Fruit fly (Drosophila melanogaster) whole organism, embryonic: Measurements from ENCODE around the gene CG10730.

Source experiments
- Adf1 ChIP-seq: fragments of 200-800 bp; sonication (Bioruptor generic); IDR thresholded peaks from 2 replicates; pipeline ENCODE4 v1.3.6; 2022; ENCODE audit warnings: missing biosample characterization, missing genetic modification characterization
- Asciz ChIP-seq: fragments of 200-800 bp; sonication (Bioruptor generic); optimal IDR thresholded peaks from 2 replicates; lab custom pipeline; 2017; ENCODE audit warnings: missing biosample characterization, mild to moderate bottlenecking, missing genetic modification characterization, missing genetic modification reagents
- CG10267 ChIP-seq: fragments of 200-800 bp; sonication (Bioruptor generic); optimal IDR thresholded peaks from 2 replicates; lab custom pipeline; 2018; ENCODE audit warnings: missing biosample characterization, mild to moderate bottlenecking, missing genetic modification characterization, moderate library complexity
- CG13424 ChIP-seq: fragments of 200-800 bp; sonication (Bioruptor generic); optimal IDR thresholded peaks from 2 replicates; lab custom pipeline; 2019; ENCODE audit warnings: missing biosample characterization, mild to moderate bottlenecking, missing genetic modification characterization, moderate library complexity
- CG14014 ChIP-seq: fragments of 200-800 bp; sonication (Bioruptor generic); IDR thresholded peaks from 2 replicates; pipeline ENCODE4 v1.3.6; 2022; ENCODE audit warnings: missing biosample characterization, missing genetic modification characterization
- CG15269 ChIP-seq: fragments of 200-800 bp; sonication (Bioruptor generic); optimal IDR thresholded peaks from 2 replicates; lab custom pipeline; 2018; ENCODE audit warnings: missing biosample characterization, mild to moderate bottlenecking, missing genetic modification characterization, moderate library complexity
- CG17802 ChIP-seq: fragments of 200-800 bp; sonication (Bioruptor generic); optimal IDR thresholded peaks from 2 replicates; lab custom pipeline; 2018; ENCODE audit warnings: missing biosample characterization, mild to moderate bottlenecking, missing genetic modification characterization, moderate library complexity
- CG2678 ChIP-seq: fragments of 200-800 bp; sonication (Bioruptor generic); optimal IDR thresholded peaks from 3 replicates; lab custom pipeline; 2019; ENCODE audit warnings: missing biosample characterization, mild to moderate bottlenecking, missing genetic modification characterization, moderate library complexity
- CG2712 ChIP-seq: fragments of 200-800 bp; optimal IDR thresholded peaks from 3 replicates; lab custom pipeline; 2019; ENCODE audit warnings: missing biosample characterization, mild to moderate bottlenecking, missing genetic modification characterization, moderate library complexity
- CG33213 ChIP-seq: fragments of 200-800 bp; sonication (Bioruptor generic); optimal IDR thresholded peaks from 3 replicates; lab custom pipeline; 2016; ENCODE audit warnings: missing biosample characterization, missing genetic modification characterization
- CG33557 ChIP-seq: fragments of 200-800 bp; sonication (Bioruptor generic); optimal IDR thresholded peaks from 2 replicates; lab custom pipeline; 2019; ENCODE audit warnings: missing biosample characterization, mild to moderate bottlenecking, missing genetic modification characterization, moderate library complexity
- CG3995 ChIP-seq: fragments of 200-800 bp; sonication (Bioruptor generic); optimal IDR thresholded peaks from 3 replicates; lab custom pipeline; 2016; ENCODE audit warnings: missing biosample characterization, missing genetic modification characterization
- CG5953 ChIP-seq: fragments of 200-800 bp; sonication (Bioruptor generic); IDR thresholded peaks from 2 replicates; pipeline ENCODE4 v1.3.6; 2022; ENCODE audit warnings: missing biosample characterization, missing genetic modification characterization
- CG6813 ChIP-seq: fragments of 200-800 bp; sonication (Bioruptor generic); optimal IDR thresholded peaks from 2 replicates; lab custom pipeline; 2017; ENCODE audit warnings: missing biosample characterization, missing genetic modification characterization, mild to moderate bottlenecking, moderate library complexity, missing genetic modification reagents
- CG7271 ChIP-seq: fragments of 200-800 bp; sonication (Bioruptor generic); optimal IDR thresholded peaks from 2 replicates; lab custom pipeline; 2018; ENCODE audit warnings: missing biosample characterization, mild to moderate bottlenecking, missing genetic modification characterization, moderate library complexity
- CG7372 ChIP-seq: fragments of 200-800 bp; sonication (Bioruptor generic); IDR thresholded peaks from 2 replicates; pipeline ENCODE4 v1.3.6; 2022; ENCODE audit warnings: missing biosample characterization, missing genetic modification characterization
- CG9609 ChIP-seq: fragments of 200-800 bp; sonication (Bioruptor generic); optimal IDR thresholded peaks from 3 replicates; lab custom pipeline; 2016; ENCODE audit warnings: missing biosample characterization, missing genetic modification characterization
- CG9797 ChIP-seq: fragments of 200-800 bp; sonication (Bioruptor generic); optimal IDR thresholded peaks from 3 replicates; lab custom pipeline; 2018; ENCODE audit warnings: missing biosample characterization, mild to moderate bottlenecking, missing genetic modification characterization
- CHES-1-like ChIP-seq: fragments of 200-800 bp; sonication (Bioruptor generic); optimal IDR thresholded peaks from 2 replicates; lab custom pipeline; 2016; ENCODE audit warnings: missing biosample characterization, missing genetic modification characterization
- CoRest ChIP-seq: fragments of 200-800 bp; sonication (Bioruptor generic); optimal IDR thresholded peaks from 3 replicates; lab custom pipeline; 2018; ENCODE audit warnings: missing biosample characterization, mild to moderate bottlenecking, missing genetic modification characterization, moderate library complexity
- Eip74EF ChIP-seq, 2 experiments: fragments of 200-800 bp in 1 of 2; fragments of >200 bp in 1 of 2; sonication (Bioruptor generic) in 1 of 2; optimal IDR thresholded peaks; 2 replicates each; lab custom pipeline; 2017 to 2019; ENCODE audit warnings: missing biosample characterization in 2 of 2, missing genetic modification characterization in 2 of 2, mild to moderate bottlenecking in 1 of 2, moderate library complexity in 1 of 2
- H2.0 ChIP-seq: fragments of 200-800 bp; sonication (Bioruptor generic); IDR thresholded peaks from 2 replicates; pipeline ENCODE4 v1.3.6; 2022; ENCODE audit warnings: missing biosample characterization, missing genetic modification characterization
- HmgD ChIP-seq: fragments of 200-800 bp; sonication (Bioruptor generic); optimal IDR thresholded peaks from 3 replicates; lab custom pipeline; 2016; ENCODE audit warnings: missing biosample characterization, missing genetic modification characterization
- HmgZ ChIP-seq: fragments of 200-800 bp; sonication (Bioruptor generic); optimal IDR thresholded peaks from 2 replicates; lab custom pipeline; 2018; ENCODE audit warnings: missing biosample characterization, mild to moderate bottlenecking, missing genetic modification characterization
- Hr78 ChIP-seq, 2 experiments: fragments of 200-800 bp in 1 of 2; fragments of >200 bp in 1 of 2; sonication (Bioruptor generic) in 1 of 2; optimal IDR thresholded peaks; 2 replicates each; lab custom pipeline; 2017 to 2019; ENCODE audit warnings: missing biosample characterization in 2 of 2, missing genetic modification characterization in 2 of 2, mild to moderate bottlenecking in 1 of 2, moderate library complexity in 1 of 2
- Lhr ChIP-seq: fragments of 200-800 bp; sonication (Bioruptor generic); optimal IDR thresholded peaks from 3 replicates; lab custom pipeline; 2017; ENCODE audit warnings: mild to moderate bottlenecking, missing biosample characterization, missing genetic modification reagents, missing genetic modification characterization
- Myb ChIP-seq: fragments of 200-800 bp; sonication (Bioruptor generic); optimal IDR thresholded peaks from 2 replicates; lab custom pipeline; 2016; ENCODE audit warnings: missing biosample characterization, missing genetic modification characterization
- NC2β ChIP-seq: fragments of 200-800 bp; sonication (Bioruptor generic); optimal IDR thresholded peaks from 2 replicates; lab custom pipeline; 2016; ENCODE audit warnings: missing biosample characterization, missing genetic modification characterization
- Ptx1 ChIP-seq: fragments of 200-800 bp; sonication (Bioruptor generic); IDR thresholded peaks from 2 replicates; pipeline ENCODE4 v1.3.6; 2022; ENCODE audit warnings: missing biosample characterization, missing genetic modification characterization
- Xrp1 ChIP-seq: fragments of 200-800 bp; sonication (Bioruptor generic); IDR thresholded peaks from 2 replicates; pipeline ENCODE4 v1.3.6; 2022; ENCODE audit warnings: missing biosample characterization, missing genetic modification characterization
- ab ChIP-seq: fragments of 200-800 bp; sonication (Bioruptor generic); optimal IDR thresholded peaks from 2 replicates; lab custom pipeline; 2016; ENCODE audit warnings: missing biosample characterization, missing genetic modification characterization
- ase ChIP-seq: fragments of 200-800 bp; sonication (Bioruptor generic); IDR thresholded peaks from 3 replicates; pipeline ENCODE4 v1.3.6; 2022; ENCODE audit warnings: missing biosample characterization, missing genetic modification characterization
- ato ChIP-seq: fragments of 200-800 bp; sonication (Bioruptor generic); IDR thresholded peaks from 2 replicates; pipeline ENCODE4 v1.3.6; 2022; ENCODE audit warnings: missing biosample characterization, missing genetic modification characterization; ENCODE audit not compliant: partially characterized antibody
- crp ChIP-seq, 2 experiments: fragments of 200-800 bp; sonication (Bioruptor generic); optimal IDR thresholded peaks; 2 replicates in 1 of 2; 3 replicates in 1 of 2; lab custom pipeline; 2017; ENCODE audit warnings: missing biosample characterization in 2 of 2, missing genetic modification characterization in 2 of 2, mild to moderate bottlenecking in 1 of 2, moderate library complexity in 1 of 2
- gt ChIP-seq: fragments of 200-800 bp; sonication (Bioruptor generic); IDR thresholded peaks from 2 replicates; pipeline ENCODE4 v1.3.6; 2022; ENCODE audit warnings: missing biosample characterization, missing genetic modification characterization
- hth ChIP-seq: fragments of >200 bp; optimal IDR thresholded peaks from 2 replicates; lab custom pipeline; 2017; ENCODE audit warnings: inconsistent platforms
- kah ChIP-seq: fragments of 200-800 bp; sonication (Bioruptor generic); optimal IDR thresholded peaks from 2 replicates; lab custom pipeline; 2018; ENCODE audit warnings: missing biosample characterization, mild to moderate bottlenecking, missing genetic modification characterization
- kay ChIP-seq: fragments of 200-800 bp; sonication (Bioruptor generic); optimal IDR thresholded peaks from 2 replicates; lab custom pipeline; 2016; ENCODE audit warnings: missing biosample characterization, missing genetic modification characterization
- lilli ChIP-seq: fragments of 200-800 bp; sonication (Bioruptor generic); optimal IDR thresholded peaks from 3 replicates; lab custom pipeline; 2016; ENCODE audit warnings: missing biosample characterization, missing genetic modification characterization
- lmd ChIP-seq: fragments of 200-800 bp; sonication (Bioruptor generic); IDR thresholded peaks from 2 replicates; pipeline ENCODE4 v1.3.6; 2022; ENCODE audit warnings: missing biosample characterization, missing genetic modification characterization
- lov ChIP-seq, 2 experiments: fragments of 200-800 bp in 1 of 2; fragments of >200 bp in 1 of 2; sonication (Bioruptor generic) in 1 of 2; IDR thresholded peaks in 1 of 2; optimal IDR thresholded peaks in 1 of 2; 2 replicates in 1 of 2; 3 replicates in 1 of 2; pipeline versions ENCODE4 v1.3.6 to Lab custom; 2017 to 2022; ENCODE audit warnings: missing biosample characterization in 1 of 2, missing genetic modification characterization in 1 of 2
- pb ChIP-seq: fragments of 200-800 bp; sonication (Bioruptor generic); optimal IDR thresholded peaks from 3 replicates; lab custom pipeline; 2016; ENCODE audit warnings: missing biosample characterization, missing genetic modification characterization
- sens ChIP-seq: fragments of 200-800 bp; sonication (Bioruptor generic); peaks from one replicate; lab custom pipeline; 2016; ENCODE audit warnings: missing biosample characterization, missing genetic modification characterization
- sqz ChIP-seq: fragments of 200-800 bp; sonication (Bioruptor generic); optimal IDR thresholded peaks from 3 replicates; lab custom pipeline; 2018; ENCODE audit warnings: missing biosample characterization, mild to moderate bottlenecking, missing genetic modification characterization
- stc ChIP-seq: fragments of 200-800 bp; sonication (Bioruptor generic); IDR thresholded peaks from 2 replicates; pipeline ENCODE4 v1.3.6; 2022; ENCODE audit warnings: missing biosample characterization, missing genetic modification characterization
- tna ChIP-seq: fragments of 200-800 bp; sonication (Bioruptor generic); IDR thresholded peaks from 2 replicates; pipeline ENCODE4 v1.3.6; 2022; ENCODE audit warnings: missing biosample characterization, missing genetic modification characterization; ENCODE audit not compliant: partially characterized antibody
- trem ChIP-seq: fragments of 200-800 bp; optimal IDR thresholded peaks from 3 replicates; lab custom pipeline; 2019; ENCODE audit warnings: missing biosample characterization, mild to moderate bottlenecking, missing genetic modification characterization, moderate library complexity
- vvl ChIP-seq: fragments of 200-800 bp; sonication (Bioruptor generic); IDR thresholded peaks from 2 replicates; pipeline ENCODE4 v1.3.6; 2022; ENCODE audit warnings: missing biosample characterization, missing genetic modification characterization

CG10730 gene

DNA sequence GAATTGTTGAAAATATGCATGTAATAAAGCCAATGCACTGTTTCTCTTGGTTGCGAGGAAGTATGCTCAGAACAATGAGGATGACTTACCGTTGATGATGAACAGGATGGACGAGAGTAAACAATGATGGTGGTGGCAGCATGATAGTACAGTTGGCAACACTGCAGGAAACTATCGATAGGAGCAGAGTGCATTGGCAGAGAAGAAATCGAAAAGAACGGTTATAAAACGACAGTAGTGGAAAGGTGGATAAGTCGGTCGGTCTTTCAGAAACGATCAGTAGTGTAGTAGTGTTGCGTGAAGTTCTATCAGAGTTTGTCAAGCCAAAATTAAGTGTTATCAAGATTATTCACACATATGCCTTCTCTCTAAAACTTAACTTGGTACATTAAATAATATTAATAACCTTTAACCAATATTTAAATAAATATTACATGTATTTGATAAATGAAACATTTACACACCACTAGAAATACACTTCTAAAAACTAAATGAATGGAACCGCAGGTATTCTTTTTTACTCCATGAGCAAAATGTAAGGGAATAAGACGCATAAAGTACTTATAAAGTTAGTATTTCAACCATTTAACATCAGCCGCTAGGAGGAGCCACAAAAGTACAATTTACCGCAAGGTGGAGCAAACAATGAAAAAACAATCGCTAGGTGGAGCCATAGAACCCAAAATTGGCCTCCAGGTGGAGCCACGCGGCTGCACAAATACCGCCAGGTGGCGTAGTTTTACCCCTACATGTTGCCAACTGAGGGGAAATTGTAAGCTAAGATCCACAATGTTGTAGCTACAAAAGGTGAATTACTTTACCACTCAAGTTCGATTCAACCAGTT is 48.6 kb upstream of the CG10730 start (continued):
- TF ChIP-seq lov (optimal IDR thresholded peaks at IDR 0.05; lab: Kevin White, UChicago) (no peak), lov (GFP tag; IDR thresholded peaks at IDR 0.05; lab: Robert Waterston, UW) (peak; percentile 92), CG17802 (tag; lab: Kevin White, UChicago) (peak; percentile 72), stc (no peak; the same call in 1 of the 2 replicates), CG2712 (tag; lab: Kevin White, UChicago) (peak; percentile 80), CG5953 (GFP tag; lab: Robert Waterston, UW) (peak; percentile 81), HmgD (GFP tag; lab: Kevin White, UChicago) (peak; percentile 92), CG14014 (GFP tag; lab: Robert Waterston, UW) (peak; percentile 83), CoRest (tag; lab: Kevin White, UChicago) (peak; percentile 75), kah (GFP tag; lab: Kevin White, UChicago) (no peak), ase (GFP tag; lab: Robert Waterston, UW) (peak; percentile 93), CG33213 (peak; percentile 98), tna (GFP tag; lab: Robert Waterston, UW) (peak; percentile 59; the same call in 1 of the 2 replicates), Xrp1 (peak; percentile 68), lmd (GFP tag; lab: Robert Waterston, UW) (peak; percentile 96), gt (GFP tag; lab: Robert Waterston, UW) (peak; percentile 79; the same call in 1 of the 2 replicates), NC2β (peak; percentile 94), Ptx1 (GFP tag; lab: Robert Waterston, UW) (peak; percentile 96), H2.0 (peak; percentile 95), CG7372 (GFP tag; lab: Robert Waterston, UW) (peak; percentile 79), Eip74EF (GFP tag; optimal IDR thresholded peaks at IDR 0.05; lab: Kevin White, UChicago) (no peak), CG9609 (GFP tag; lab: Kevin White, UChicago) (peak; percentile 93), Asciz (GFP tag; lab: Kevin White, UChicago) (peak; percentile 63), CG9797 (GFP tag; lab: Kevin White, UChicago) (peak; percentile 16), ab (GFP tag; lab: Kevin White, UChicago) (peak; percentile 93), CG10267 (tag; lab: Kevin White, UChicago) (peak; percentile 78), Myb (GFP tag; lab: Kevin White, UChicago) (peak; percentile 64), Adf1 (GFP tag; lab: Robert Waterston, UW) (peak; percentile 34), CG33557 (GFP tag; lab: Kevin White, UChicago) (peak; percentile 42), CG13424 (tag; lab: Kevin White, UChicago) (peak; percentile 79), crp (GFP tag; optimal IDR thresholded peaks at IDR 0.05; lab: Kevin White, UChicago) (peak in 1 of 2 experiments; percentile 23), hth (lab: Kevin White, UChicago) (no peak), ato (GFP tag; lab: Robert Waterston, UW) (peak; percentile 73), kay (peak; percentile 78), sqz (peak; percentile 68), HmgZ (peak; percentile 66), Hr78 (GFP tag; optimal IDR thresholded peaks at IDR 0.05; lab: Kevin White, UChicago) (no peak), lilli (GFP tag; lab: Kevin White, UChicago) (peak; percentile 93), sens (GFP tag; lab: Kevin White, UChicago) (peak; percentile 96), vvl (GFP tag; lab: Robert Waterston, UW) (peak; percentile 91), pb (peak; percentile 95), Lhr (GFP tag; lab: Kevin White, UChicago) (peak; percentile 97), trem (tag; lab: Kevin White, UChicago) (peak; percentile 64), CG3995 (GFP tag; lab: Kevin White, UChicago) (peak; percentile 19), CHES-1-like (peak; percentile 84), CG6813 (GFP tag; lab: Kevin White, UChicago) (peak; percentile 51), CG15269 (tag; lab: Kevin White, UChicago) (peak; percentile 57), CG2678 (peak; percentile 74), CG7271 (tag; lab: Kevin White, UChicago) (no peak)
